Worm (Caenorhabditis elegans): ENCODE results near the gene C13F10.6.

The C13F10.6 gene

ce11 chrV:7209001-7209400, 11.8 kb downstream of the C13F10.6 start:
- TF ChIP-seq hmg-11 (tag; optimal IDR thresholded peaks at IDR 0.05) (no peak), egl-5 (tag; optimal IDR thresholded peaks at IDR 0.05) (no peak), ZK546.5 (tag; optimal IDR thresholded peaks at IDR 0.05) (no peak), zag-1 (tag; optimal IDR thresholded peaks at IDR 0.05) (no peak), nhr-23 (tag; optimal IDR thresholded peaks at IDR 0.05) (no peak), egl-27 (tag; optimal IDR thresholded peaks at IDR 0.05) (no peak), ceh-82 (tag; optimal IDR thresholded peaks at IDR 0.05) (no peak), ama-1 (optimal IDR thresholded peaks at IDR 0.05) (no peak), lin-39 (tag; optimal IDR thresholded peaks at IDR 0.05) (no peak), lin-15B (tag; optimal IDR thresholded peaks at IDR 0.05) (no peak), pqm-1 (tag; optimal IDR thresholded peaks at IDR 0.05) (no peak), ztf-4 (tag; optimal IDR thresholded peaks at IDR 0.05) (no peak), elt-2 (tag; optimal IDR thresholded peaks at IDR 0.05) (no peak)

- TF ChIP-seq skn-1 (tag; optimal IDR thresholded peaks at IDR 0.05) = no peak
- no peak for TF ChIP-seq daf-12 (tag; optimal IDR thresholded peaks at IDR 0.05)
- no peak for TF ChIP-seq fos-1 (tag; optimal IDR thresholded peaks at IDR 0.05)
- TF ChIP-seq ztf-4 (tag; optimal IDR thresholded peaks at IDR 0.05) = no peak
- TF ChIP-seq nhr-28 (tag; optimal IDR thresholded peaks at IDR 0.05) = no peak
- TF ChIP-seq unc-62 (GFP tag; optimal IDR thresholded peaks at IDR 0.05) = no peak
- TF ChIP-seq nhr-67 (tag; optimal IDR thresholded peaks at IDR 0.05) = no peak
Measured at ce11 chrV:7201353-7201752, 19.5 kb downstream of the C13F10.6 start.

ce11 chrV:7199932-7200331, 20.9 kb downstream of the C13F10.6 start, which contains the start of gene F09G2.1:
Gene F09G2.1, plus strand, starts transcription at chrV:7200232.
- TF ChIP-seq nhr-12 (tag; optimal IDR thresholded peaks at IDR 0.05) = no peak
- TF ChIP-seq fos-1 (tag; optimal IDR thresholded peaks at IDR 0.05) = no peak
- TF ChIP-seq sea-2 (GFP tag; optimal IDR thresholded peaks at IDR 0.05) = no peak
- no peak for TF ChIP-seq lsy-12 (tag; optimal IDR thresholded peaks at IDR 0.05)
- no peak for TF ChIP-seq fkh-10 (GFP tag; optimal IDR thresholded peaks at IDR 0.05)
- no peak for TF ChIP-seq tbx-2 (tag; optimal IDR thresholded peaks at IDR 0.05)
- TF ChIP-seq fkh-2 (tag; optimal IDR thresholded peaks at IDR 0.05) = no peak
- no peak for TF ChIP-seq nhr-77 (tag; optimal IDR thresholded peaks at IDR 0.05)
- no peak for TF ChIP-seq nhr-76 (tag; optimal IDR thresholded peaks at IDR 0.05)
- no peak for TF ChIP-seq daf-12 (tag; optimal IDR thresholded peaks at IDR 0.05)
- TF ChIP-seq elt-1 (tag; optimal IDR thresholded peaks at IDR 0.05) = no peak
- TF ChIP-seq ceh-82 (tag; optimal IDR thresholded peaks at IDR 0.05) = no peak
- no peak for TF ChIP-seq ceh-9 (tag; optimal IDR thresholded peaks at IDR 0.05)

ce11 chrV:7199077-7199476, 21.8 kb downstream of the C13F10.6 start:
- TF ChIP-seq eor-1 (tag; optimal IDR thresholded peaks at IDR 0.05) (no peak), ama-1 (optimal IDR thresholded peaks at IDR 0.05) (no peak), ceh-82 (tag; optimal IDR thresholded peaks at IDR 0.05) (no peak), tbx-2 (tag; optimal IDR thresholded peaks at IDR 0.05) (no peak), pha-4 (tag; optimal IDR thresholded peaks at IDR 0.05) (no peak), R02D3.7 (tag; optimal IDR thresholded peaks at IDR 0.05) (no peak), elt-3 (tag; optimal IDR thresholded peaks at IDR 0.05) (no peak), nhr-28 (tag; optimal IDR thresholded peaks at IDR 0.05) (no peak), nhr-25 (tag; optimal IDR thresholded peaks at IDR 0.05) (no peak), mdl-1 (tag; optimal IDR thresholded peaks at IDR 0.05) (no peak), skn-1 (tag; optimal IDR thresholded peaks at IDR 0.05) (no peak), nhr-43 (tag; optimal IDR thresholded peaks at IDR 0.05; ENCODE audit: poor library complexity, severe bottlenecking) (no peak)

DNA sequence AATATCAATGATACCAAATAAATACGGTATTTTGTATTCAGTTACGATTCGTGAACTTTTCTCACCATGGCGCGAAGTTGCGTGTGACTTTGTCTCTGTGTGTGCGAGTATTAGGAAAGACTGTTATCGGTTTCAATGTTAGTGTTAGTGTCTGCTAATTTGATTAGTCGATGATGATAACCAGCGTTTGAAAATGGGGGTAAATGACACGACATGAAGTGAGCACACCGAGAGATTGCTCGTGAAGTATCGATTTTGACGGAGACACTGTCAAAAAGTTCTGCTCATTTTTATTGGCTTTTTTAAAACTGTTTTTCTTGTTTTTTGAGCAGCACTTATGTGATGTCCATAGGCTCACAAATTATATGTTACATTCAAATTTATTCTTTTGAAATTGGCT, 22.4 kb downstream of the C13F10.6 start:
- TF ChIP-seq pqm-1 (tag; optimal IDR thresholded peaks at IDR 0.05) = peak; percentile 58
- no peak for TF ChIP-seq nhr-12 (tag; optimal IDR thresholded peaks at IDR 0.05)
- TF ChIP-seq ama-1 (optimal IDR thresholded peaks at IDR 0.05) = peak; percentile 91
- TF ChIP-seq nhr-23 (tag; optimal IDR thresholded peaks at IDR 0.05) = peak; percentile 5
- peak; percentile 52 for TF ChIP-seq pha-4 (tag; optimal IDR thresholded peaks at IDR 0.05)
- TF ChIP-seq nhr-43 (tag; optimal IDR thresholded peaks at IDR 0.05; ENCODE audit: poor library complexity, severe bottlenecking) = peak; percentile 19
- TF ChIP-seq ceh-16 (tag; optimal IDR thresholded peaks at IDR 0.05) = no peak
- TF ChIP-seq elt-2 (tag; optimal IDR thresholded peaks at IDR 0.05) = peak; percentile 85
- peak; percentile 24 for TF ChIP-seq jun-1 (tag; optimal IDR thresholded peaks at IDR 0.05)
- peak; percentile 18 for TF ChIP-seq skn-1 (tag; optimal IDR thresholded peaks at IDR 0.05)
- no peak for TF ChIP-seq elt-3 (tag; optimal IDR thresholded peaks at IDR 0.05)
- TF ChIP-seq aly-2 (tag; optimal IDR thresholded peaks at IDR 0.05) = peak; percentile 4
